Fruit fly (Drosophila melanogaster) whole organism, embryonic: ENCODE results near the gene Sirt4.

Experiments used
- CG10654 ChIP-seq: fragments of 200-800 bp; sonication (Bioruptor generic); optimal IDR thresholded peaks from 2 replicates; lab custom pipeline; 2016; ENCODE audit warnings: missing biosample characterization, missing genetic modification characterization
- Dfd ChIP-seq, 2 experiments: fragments of >200 bp; optimal IDR thresholded peaks; 2 replicates each; lab custom pipeline; 2017; ENCODE audit warnings: missing biosample characterization in 2 of 2, missing genetic modification characterization in 2 of 2
- Hr3 ChIP-seq: fragments of 200-800 bp; sonication (Bioruptor generic); optimal IDR thresholded peaks from 3 replicates; lab custom pipeline; 2016; ENCODE audit warnings: missing biosample characterization, missing genetic modification characterization
- tll ChIP-seq, 2 experiments: fragments of 200-800 bp in 1 of 2; fragments of >200 bp in 1 of 2; sonication (Bioruptor generic) in 1 of 2; optimal IDR thresholded peaks; 2 replicates each; lab custom pipeline; 2017 to 2019; ENCODE audit warnings: missing biosample characterization in 2 of 2, missing genetic modification characterization in 2 of 2, mild to moderate bottlenecking in 1 of 2, moderate library complexity in 1 of 2

DNA sequence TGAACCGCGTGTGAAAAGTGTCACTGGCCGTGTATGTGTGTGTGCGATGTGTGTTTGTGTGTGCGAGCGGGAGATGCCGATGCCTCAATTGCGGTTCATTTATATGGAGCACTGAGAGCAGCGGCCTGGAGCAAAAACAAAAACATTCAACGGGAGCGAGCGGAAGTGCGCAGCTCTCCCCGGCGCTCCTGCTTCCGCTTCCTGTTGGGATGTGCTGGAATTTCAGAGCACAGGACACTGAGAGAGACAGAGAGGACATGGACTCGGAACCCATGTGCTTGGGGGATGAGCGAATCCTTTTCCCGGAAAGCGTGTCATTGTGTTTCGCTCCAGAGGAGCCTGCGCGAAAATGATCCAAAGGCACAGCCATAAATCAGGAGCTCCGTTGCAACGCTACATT, 1.5 kb downstream of the Sirt4 start:
- TF ChIP-seq tll (GFP tag; optimal IDR thresholded peaks at IDR 0.05; lab: Kevin White, UChicago) (no peak), CG10654 (no peak), Dfd (GFP tag; optimal IDR thresholded peaks at IDR 0.05; lab: Kevin White, UChicago) (no peak), Hr3 (no peak)
